Worm (Caenorhabditis elegans) whole organism, late embryonic: ENCODE results near the gene prx-1.

Experiments used
- ceh-22 ChIP-seq: sonication (generic microtip); optimal IDR thresholded peaks from 2 replicates; lab custom pipeline; 2017; ENCODE audit warnings: missing biosample characterization, missing genetic modification characterization
- dve-1 ChIP-seq: sonication (generic microtip); optimal IDR thresholded peaks from 2 replicates; lab custom pipeline; 2017; ENCODE audit warnings: antibody characterized with exemption, mild to moderate bottlenecking, missing genetic modification characterization, missing compliant biosample characterization
- sox-4 ChIP-seq: sonication (generic microtip); optimal IDR thresholded peaks from 2 replicates; lab custom pipeline; 2017; ENCODE audit warnings: mild to moderate bottlenecking, missing genetic modification characterization, inconsistent platforms, missing compliant biosample characterization
- tbx-7 ChIP-seq: sonication (generic microtip); optimal IDR thresholded peaks from 2 replicates; lab custom pipeline; 2016; ENCODE audit warnings: missing genotype, missing genetic modification characterization, missing compliant biosample characterization

ce11 chrX:14326578-14326977, 12.9 kb downstream of the prx-1 start:
- no peak for TF ChIP-seq ceh-22 (tag; lab: Kevin White, UChicago)
- TF ChIP-seq sox-4 (tag; lab: Kevin White, UChicago), result no peak
- TF ChIP-seq dve-1 (tag; lab: Kevin White, UChicago), result no peak
- no peak for TF ChIP-seq tbx-7
